Worm (Caenorhabditis elegans) whole organism, L4/young adult: ENCODE measurements around the gene F58A6.1.
"Not testable (repeated sequence)": the region's sequence is repeated elsewhere in the genome, so short reads cannot be mapped to it uniquely, and the experiment has no call there.

Source experiments
- W03F9.2 ChIP-seq: fragments of 150-350 bp; optimal IDR thresholded peaks from 2 replicates; lab custom pipeline; 2014; ENCODE audit warnings: missing biosample characterization, missing genetic modification characterization
- dao-5 ChIP-seq: sonication (generic microtip); optimal IDR thresholded peaks from 2 replicates; lab custom pipeline; 2016; ENCODE audit warnings: missing genotype, missing genetic modification characterization, moderate library complexity, missing compliant biosample characterization
- him-1 ChIP-seq: sonication (generic microtip); optimal IDR thresholded peaks from 2 replicates; lab custom pipeline; 2016; ENCODE audit warnings: missing genotype, missing genetic modification reagents, missing genetic modification characterization, missing compliant biosample characterization

F58A6.1 gene

DNA sequence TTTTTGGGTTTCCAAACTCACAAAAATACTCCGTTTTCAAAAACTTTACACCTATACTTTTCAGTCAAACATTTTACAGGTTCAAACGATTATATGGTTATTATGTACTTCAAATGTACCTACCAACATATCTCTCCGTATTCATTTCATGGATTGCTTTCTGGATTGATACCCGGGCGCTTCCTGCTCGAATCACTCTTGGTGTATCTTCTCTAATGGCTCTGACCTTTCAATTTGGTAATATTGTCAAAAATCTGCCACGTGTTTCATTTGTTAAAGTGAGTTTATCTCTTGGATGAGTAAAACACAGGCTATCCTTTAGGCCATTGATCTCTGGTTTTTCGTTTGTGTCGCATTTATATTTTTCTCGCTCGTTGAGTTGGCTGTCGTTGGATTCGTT is 10.9 kb upstream of the F58A6.1 start:
- TF ChIP-seq him-1 (tag; lab: Kevin White, UChicago) (no peak), dao-5 (tag; lab: Kevin White, UChicago) (no peak), W03F9.2 (tag; lab: Kevin White, UChicago) (no peak)

- TF ChIP-seq dao-5 (tag; lab: Kevin White, UChicago) (no peak), W03F9.2 (tag; lab: Kevin White, UChicago) (no peak), him-1 (tag; lab: Kevin White, UChicago) (no peak)
Observed at ce11 chrII:5136296-5136767, 6.4 kb upstream of the F58A6.1 start, which contains the start of gene F58A6.2. F58A6.2 (plus strand) TSS chrII:5136717.

ce11 chrII:5141945-5142514 is 689 bp upstream of the F58A6.1 start, which contains the start of gene nas-29:
nas-29 (minus strand) TSS chrII:5142036.
- TF ChIP-seq dao-5 (tag; lab: Kevin White, UChicago) (no peak), W03F9.2 (tag; lab: Kevin White, UChicago) (peak; percentile 9)

DNA sequence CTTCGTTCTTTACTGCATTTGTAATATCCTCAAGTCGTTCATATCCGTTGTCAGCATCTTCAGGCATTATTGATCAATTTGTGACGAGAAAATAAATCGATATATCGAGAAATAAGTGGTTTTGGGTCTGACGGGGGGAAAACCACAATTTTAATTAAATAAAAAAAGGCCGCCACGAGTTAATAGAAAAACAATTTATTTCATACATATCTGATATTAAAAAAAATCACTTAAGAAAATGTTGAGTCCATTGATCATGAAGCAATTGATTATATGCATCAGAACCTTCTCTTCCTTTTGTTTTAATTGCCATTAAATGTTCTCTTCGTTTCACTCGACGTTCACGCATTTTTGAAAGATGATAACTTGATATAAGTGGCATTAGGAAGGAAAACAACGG is 5.6 kb downstream of the F58A6.1 start, which contains the start of gene F58A6.5:
TSS of gene F58A6.5 (minus strand) at position 101 of the 400 bp plus-strand sequence.
- TF ChIP-seq dao-5 (tag; lab: Kevin White, UChicago) (no peak), him-1 (tag; lab: Kevin White, UChicago) (no peak), W03F9.2 (tag; lab: Kevin White, UChicago) (no peak)

DNA sequence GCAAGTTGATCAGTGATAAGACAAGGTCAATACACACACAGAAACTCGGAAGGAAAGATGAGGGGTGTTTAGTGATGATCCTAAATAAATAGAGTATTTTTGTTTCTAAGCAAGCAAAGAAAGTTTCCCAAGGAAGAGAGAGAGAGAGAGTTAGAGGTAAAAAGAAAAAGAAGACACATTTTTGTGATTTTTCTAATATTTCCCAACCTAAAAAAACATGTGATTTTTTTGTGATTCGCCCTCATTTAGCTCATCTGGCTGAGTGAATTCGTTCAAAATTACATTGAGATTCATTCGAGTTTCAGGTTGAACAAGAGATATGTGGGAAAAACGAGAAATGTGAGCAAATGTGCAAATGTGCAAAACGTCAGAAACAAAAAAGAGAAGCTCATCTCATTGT is 8.1 kb downstream of the F58A6.1 start, which contains the start of gene srb-16:
TSS of gene srb-16 (minus strand) at position 101 of the 400 bp plus-strand sequence.
- no peak for TF ChIP-seq W03F9.2 (tag; lab: Kevin White, UChicago)
- TF ChIP-seq him-1 (tag; lab: Kevin White, UChicago), result no peak
- no peak for TF ChIP-seq dao-5 (tag; lab: Kevin White, UChicago)

ce11 chrII:5154540-5154939 is 11.8 kb downstream of the F58A6.1 start, which contains the start of gene srb-12:
srb-12 (minus strand) TSS chrII:5154640.
- no peak for TF ChIP-seq dao-5 (tag; lab: Kevin White, UChicago)
- no peak for TF ChIP-seq W03F9.2 (tag; lab: Kevin White, UChicago)
- no peak for TF ChIP-seq him-1 (tag; lab: Kevin White, UChicago)

ce11 chrII:5156983-5157382 is 14.3 kb downstream of the F58A6.1 start, which contains the start of gene msp-45:
msp-45 (minus strand) TSS chrII:5157083.
- TF ChIP-seq him-1 (tag; lab: Kevin White, UChicago), result no peak
- no peak for TF ChIP-seq dao-5 (tag; lab: Kevin White, UChicago)
- TF ChIP-seq W03F9.2 (tag; lab: Kevin White, UChicago), result no peak

DNA sequence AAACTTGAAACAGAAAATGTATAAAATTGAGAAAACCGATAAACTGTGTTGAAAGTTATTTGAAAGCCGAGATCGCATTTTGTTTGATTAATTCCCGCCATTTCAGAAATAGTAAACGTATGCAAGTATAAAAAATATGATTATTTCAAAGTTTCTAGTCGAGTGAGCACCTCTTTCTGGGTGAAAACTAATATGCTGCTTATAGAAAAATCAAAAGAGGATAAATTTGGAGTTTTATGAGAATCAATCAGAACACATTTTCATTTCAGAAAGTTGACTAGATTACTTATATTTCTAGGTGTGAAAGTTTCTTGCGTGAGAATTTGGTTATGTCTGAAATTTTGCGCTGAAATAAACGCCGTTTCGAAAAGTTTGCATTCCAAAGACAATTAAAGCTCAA is 14.8 kb downstream of the F58A6.1 start, which contains the start of gene srb-13:
TSS of gene srb-13 (minus strand) at position 101 of the 400 bp plus-strand sequence.
- TF ChIP-seq W03F9.2 (tag; lab: Kevin White, UChicago) (no peak), dao-5 (tag; lab: Kevin White, UChicago) (no peak), him-1 (tag; lab: Kevin White, UChicago) (no peak)

DNA sequence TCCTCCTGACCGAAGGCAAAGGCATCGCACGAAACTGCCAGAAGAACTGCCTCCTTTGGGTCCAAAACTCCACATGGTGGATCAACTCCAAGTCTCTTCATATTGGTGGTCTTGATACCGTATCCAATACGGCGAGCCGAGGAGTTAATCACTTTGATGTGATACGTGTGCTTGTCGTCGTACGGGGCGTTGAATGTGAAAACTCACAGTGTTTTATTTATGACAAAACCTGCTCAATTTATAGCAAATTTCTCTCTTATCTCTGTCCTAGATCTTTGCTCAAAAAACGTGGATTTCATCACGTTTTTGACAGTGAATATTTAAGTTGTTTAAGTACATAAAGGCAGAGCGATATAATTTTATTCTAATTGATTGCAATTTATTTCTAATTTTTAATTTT is 16.1 kb downstream of the F58A6.1 start, which contains the start of gene F58A6.9:
TSS of gene F58A6.9 (minus strand) at position 101 of the 400 bp plus-strand sequence.
- not testable (repeated sequence) for TF ChIP-seq him-1, dao-5, W03F9.2 (tag; lab: Kevin White, UChicago)

DNA sequence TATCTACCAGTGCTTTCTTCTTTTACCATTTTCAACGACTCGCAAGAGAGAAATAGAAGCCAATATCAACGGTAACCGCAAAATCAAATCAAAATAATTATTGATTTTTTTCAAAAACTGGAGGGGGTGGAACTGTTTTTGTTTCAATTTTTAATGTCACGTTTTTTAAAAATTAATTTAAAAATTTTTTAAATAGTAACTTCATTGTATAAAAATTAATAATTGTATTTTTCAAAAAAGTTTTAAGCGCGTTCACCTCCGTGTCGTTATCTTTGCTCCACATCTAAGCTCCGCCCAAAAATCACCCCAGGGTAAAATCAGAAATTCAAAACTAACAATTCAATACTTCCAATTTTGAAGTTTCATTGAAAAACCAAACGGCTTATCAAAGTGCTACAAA is 18.4 kb downstream of the F58A6.1 start, which contains the start of gene C27D6.11:
TSS of gene C27D6.11 (minus strand) at position 101 of the 400 bp plus-strand sequence.
- TF ChIP-seq him-1 (tag; lab: Kevin White, UChicago) (no peak), dao-5 (tag; lab: Kevin White, UChicago) (no peak), W03F9.2 (tag; lab: Kevin White, UChicago) (no peak)

ce11 chrII:5163283-5163682 is 20.6 kb downstream of the F58A6.1 start, which contains the start of gene srb-5:
srb-5 (minus strand) TSS chrII:5163383.
- TF ChIP-seq W03F9.2 (tag; lab: Kevin White, UChicago) (no peak), him-1 (tag; lab: Kevin White, UChicago) (no peak), dao-5 (tag; lab: Kevin White, UChicago) (no peak)

ce11 chrII:5166738-5167137 is 24.0 kb downstream of the F58A6.1 start, which contains the start of gene srb-3:
srb-3 (minus strand) TSS chrII:5166838.
- no peak for TF ChIP-seq W03F9.2 (tag; lab: Kevin White, UChicago)
- no peak for TF ChIP-seq him-1 (tag; lab: Kevin White, UChicago)
- no peak for TF ChIP-seq dao-5 (tag; lab: Kevin White, UChicago)

ce11 chrII:5170932-5171331 is 28.2 kb downstream of the F58A6.1 start, which contains the start of gene srb-1:
srb-1 (minus strand) TSS chrII:5171032.
- no peak for TF ChIP-seq him-1 (tag; lab: Kevin White, UChicago)
- no peak for TF ChIP-seq W03F9.2 (tag; lab: Kevin White, UChicago)
- no peak for TF ChIP-seq dao-5 (tag; lab: Kevin White, UChicago)
